Worm (Caenorhabditis elegans) whole organism, L1 larva: ENCODE data around the gene tpi-1.
"Not testable (repeated sequence)": the region's sequence is repeated elsewhere in the genome, so short reads cannot be mapped to it uniquely, and the experiment has no call there.

Experiments
- ceh-8 ChIP-seq: fragments of 200-800 bp; sonication (Bioruptor generic); optimal IDR thresholded peaks from 2 replicates; lab custom pipeline; 2018; ENCODE audit warnings: mild to moderate bottlenecking, missing genetic modification characterization, moderate library complexity, missing compliant biosample characterization
- ceh-82 ChIP-seq, 3 experiments: fragments of 150-350 bp in 1 of 3; sonication (generic microtip) in 2 of 3; optimal IDR thresholded peaks; 2 replicates each; lab custom pipeline; 2014 to 2017; ENCODE audit warnings: missing biosample characterization in 3 of 3, missing genetic modification characterization in 3 of 3
- ces-1 ChIP-seq: fragments of 150-350 bp; optimal IDR thresholded peaks from 2 replicates; lab custom pipeline; 2014; ENCODE audit warnings: missing biosample characterization, missing genetic modification reagents, missing genetic modification characterization
- dpl-1 ChIP-seq, 3 experiments: fragments of 150-350 bp in 2 of 3; sonication (generic microtip) in 1 of 3; optimal IDR thresholded peaks; 2 replicates each; lab custom pipeline; 2014 to 2017; ENCODE audit warnings: missing biosample characterization in 3 of 3, missing genetic modification characterization in 3 of 3, missing genetic modification reagents in 3 of 3
- efl-1 ChIP-seq, 4 experiments: fragments of 150-350 bp; optimal IDR thresholded peaks in 3 of 4; peaks in 1 of 4; 1 replicate in 1 of 4; 2 replicates in 3 of 4; lab custom pipeline; 2014; ENCODE audit warnings: missing biosample characterization in 2 of 4, missing genetic modification characterization in 2 of 4, missing genetic modification reagents in 2 of 4
- elt-2 ChIP-seq: sonication (generic microtip); optimal IDR thresholded peaks from 2 replicates; lab custom pipeline; 2016; ENCODE audit warnings: missing genetic modification characterization, mild to moderate bottlenecking, inconsistent platforms, missing compliant biosample characterization, missing genetic modification reagents
- fkh-8 ChIP-seq: sonication (generic microtip); optimal IDR thresholded peaks from 2 replicates; lab custom pipeline; 2016; ENCODE audit warnings: mild to moderate bottlenecking, missing genetic modification characterization, missing compliant biosample characterization
- hpl-2 ChIP-seq: fragments of 150-350 bp; optimal IDR thresholded peaks from 2 replicates; lab custom pipeline; 2014; ENCODE audit warnings: missing biosample characterization, missing genetic modification reagents, missing genetic modification characterization
- isw-1 ChIP-seq: fragments of 200-800 bp; sonication (Bioruptor generic); IDR thresholded peaks from 2 replicates; pipeline ENCODE4 v1.3.6; 2022; ENCODE audit warnings: missing genetic modification characterization, missing compliant biosample characterization
- lin-14 ChIP-seq: fragments of 200-800 bp; sonication (Bioruptor generic); optimal IDR thresholded peaks from 2 replicates; lab custom pipeline; 2018; ENCODE audit warnings: mild to moderate bottlenecking, missing genetic modification characterization, moderate library complexity, missing compliant biosample characterization
- lin-35 ChIP-seq, 2 experiments: fragments of 150-350 bp; optimal IDR thresholded peaks; 2 replicates each; lab custom pipeline; 2014; ENCODE audit warnings: missing biosample characterization in 2 of 2, missing genetic modification characterization in 2 of 2, missing genetic modification reagents in 2 of 2
- lin-39 ChIP-seq: fragments of 150-350 bp; optimal IDR thresholded peaks from 2 replicates; lab custom pipeline; 2014; ENCODE audit warnings: missing biosample characterization, missing genetic modification reagents, missing genetic modification characterization
- mef-2 ChIP-seq: fragments of 150-350 bp; optimal IDR thresholded peaks from 2 replicates; lab custom pipeline; 2014; ENCODE audit warnings: missing biosample characterization, missing genetic modification characterization
- nhr-237 ChIP-seq: fragments of 150-350 bp; optimal IDR thresholded peaks from 2 replicates; lab custom pipeline; 2014; ENCODE audit warnings: missing biosample characterization, missing genetic modification characterization
- nhr-71 ChIP-seq: sonication (generic microtip); optimal IDR thresholded peaks from 2 replicates; lab custom pipeline; 2016; ENCODE audit warnings: mild to moderate bottlenecking, missing genetic modification characterization, moderate library complexity, missing compliant biosample characterization
- nhr-76 ChIP-seq: sonication (generic microtip); optimal IDR thresholded peaks from 2 replicates; lab custom pipeline; 2017; ENCODE audit warnings: missing biosample characterization, missing genetic modification characterization
- nhr-90 ChIP-seq: sonication (generic microtip); optimal IDR thresholded peaks from 2 replicates; lab custom pipeline; 2016; ENCODE audit warnings: mild to moderate bottlenecking, missing genetic modification characterization, missing compliant biosample characterization; ENCODE audit not compliant: poor library complexity
- pax-3 ChIP-seq: fragments of 200-800 bp; sonication (Bioruptor generic); optimal IDR thresholded peaks from 2 replicates; lab custom pipeline; 2018; ENCODE audit warnings: mild to moderate bottlenecking, missing genetic modification characterization, moderate library complexity, missing compliant biosample characterization
- pqm-1 ChIP-seq: sonication (generic microtip); optimal IDR thresholded peaks from 3 replicates; lab custom pipeline; 2017; ENCODE audit warnings: missing biosample characterization, missing genetic modification characterization
- sup-37 ChIP-seq: fragments of 200-800 bp; sonication (Bioruptor generic); optimal IDR thresholded peaks from 2 replicates; lab custom pipeline; 2018; ENCODE audit warnings: mild to moderate bottlenecking, missing genetic modification characterization, missing compliant biosample characterization
- unc-98 ChIP-seq: fragments of 200-800 bp; sonication (Bioruptor generic); IDR thresholded peaks from 2 replicates; pipeline ENCODE4 v1.3.6; 2022; ENCODE audit warnings: missing genetic modification characterization, missing compliant biosample characterization
- zag-1 ChIP-seq: fragments of 150-350 bp; optimal IDR thresholded peaks from 2 replicates; lab custom pipeline; 2014; ENCODE audit warnings: missing biosample characterization, missing genetic modification characterization
- ztf-11 ChIP-seq, 2 experiments: sonication (generic microtip); optimal IDR thresholded peaks; 2 replicates each; lab custom pipeline; 2016 to 2017; ENCODE audit warnings: missing genetic modification characterization in 2 of 2, missing biosample characterization in 1 of 2, missing compliant biosample characterization in 1 of 2
- ztf-4 ChIP-seq: fragments of 150-350 bp; optimal IDR thresholded peaks from 2 replicates; lab custom pipeline; 2014; ENCODE audit warnings: missing biosample characterization, missing genetic modification characterization

tpi-1 gene

ce11 chrII:12067451-12068076, 28.6 kb upstream of the tpi-1 start, which contains the start of gene Y17G7B.22:
Gene Y17G7B.22, plus strand, starts transcription at chrII:12068026.
- TF ChIP-seq unc-98 (GFP tag; lab: Robert Waterston, UW): no peak

ce11 chrII:12064680-12065135, 25.8 kb upstream of the tpi-1 start, which contains the start of gene arrd-8:
Gene arrd-8, plus strand, starts transcription at chrII:12065085.
- TF ChIP-seq efl-1 (optimal IDR thresholded peaks at IDR 0.05; lab: Kevin White, UChicago) (no peak), efl-1 (GFP tag; optimal IDR thresholded peaks at IDR 0.05 in 1 of 2; lab: Kevin White, UChicago) (peak in 1 of 2 experiments; percentile 62), ztf-4 (tag; lab: Kevin White, UChicago) (no peak), elt-2 (peak; percentile 19)

DNA sequence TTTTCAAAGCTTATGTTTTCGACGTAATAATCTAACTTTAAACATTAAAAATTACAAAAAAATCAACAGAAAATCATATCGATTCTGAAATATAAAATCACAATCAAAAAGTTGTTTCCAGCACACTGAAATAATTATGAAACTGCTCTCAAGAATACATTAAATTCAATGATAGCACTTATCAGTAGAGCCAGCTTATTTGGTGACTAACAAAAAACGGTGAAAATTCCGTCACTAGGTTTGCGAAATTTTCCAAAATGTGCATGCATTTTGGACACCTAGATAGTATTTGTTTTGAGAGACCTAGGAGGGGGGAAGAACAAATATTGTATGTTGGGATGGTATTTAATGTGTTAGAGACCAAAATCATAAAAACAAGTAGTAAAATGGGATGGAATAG, 24.1 kb upstream of the tpi-1 start:
- no peak for TF ChIP-seq sup-37 (GFP tag; lab: Kevin White, UChicago)
- TF ChIP-seq elt-2: peak; percentile 36
- peak in 1 of 2 experiments; percentile 6 for TF ChIP-seq lin-35 (GFP tag; optimal IDR thresholded peaks at IDR 0.05; lab: Kevin White, UChicago)
- TF ChIP-seq, all 84 proteins: peak for 2

DNA sequence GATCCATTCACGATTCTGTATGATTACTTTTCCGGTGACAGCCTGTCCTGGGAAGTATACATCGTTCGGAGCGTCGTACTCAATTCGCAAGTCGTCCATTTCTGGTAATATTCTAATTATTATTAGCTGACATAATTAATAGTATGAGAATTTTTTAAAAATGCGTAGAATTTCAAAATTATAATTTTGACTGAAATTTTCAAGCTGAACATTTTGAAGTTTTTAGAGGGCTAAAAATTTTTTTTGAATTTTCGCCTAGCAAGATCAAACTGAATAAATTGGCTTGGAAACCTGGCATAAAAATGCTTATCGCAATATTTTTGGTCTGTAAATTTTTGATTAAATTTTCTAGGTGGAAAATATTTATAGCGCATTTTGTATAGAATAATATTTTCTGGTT, 23.6 kb upstream of the tpi-1 start, which contains the start of gene arrd-7:
TSS of gene arrd-7 (minus strand) at position 101 of the 400 bp plus-strand sequence.
- TF ChIP-seq ztf-11 (tag; optimal IDR thresholded peaks at IDR 0.05; lab: Kevin White, UChicago) (no peak), nhr-90 (no peak), zag-1 (tag; lab: Kevin White, UChicago) (no peak), lin-39 (no peak), ces-1 (GFP tag; lab: Kevin White, UChicago) (no peak), pax-3 (no peak), ceh-82 (tag; optimal IDR thresholded peaks at IDR 0.05; lab: Kevin White, UChicago) (no peak), isw-1 (GFP tag; lab: Robert Waterston, UW) (no peak), lin-14 (no peak), fkh-8 (tag; lab: Kevin White, UChicago) (no peak), nhr-76 (tag; lab: Kevin White, UChicago) (no peak), ceh-8 (GFP tag; lab: Kevin White, UChicago) (no peak), mef-2 (no peak)

- TF ChIP-seq pqm-1: no peak
- TF ChIP-seq nhr-71 (tag; lab: Kevin White, UChicago): peak; percentile 16
- TF ChIP-seq efl-1 (optimal IDR thresholded peaks at IDR 0.05; lab: Kevin White, UChicago): no peak
- TF ChIP-seq efl-1 (GFP tag; optimal IDR thresholded peaks at IDR 0.05 in 1 of 2; lab: Kevin White, UChicago): peak in 1 of 2 experiments; percentile 81
Measured at ce11 chrII:12059872-12060271, 20.9 kb upstream of the tpi-1 start.

DNA sequence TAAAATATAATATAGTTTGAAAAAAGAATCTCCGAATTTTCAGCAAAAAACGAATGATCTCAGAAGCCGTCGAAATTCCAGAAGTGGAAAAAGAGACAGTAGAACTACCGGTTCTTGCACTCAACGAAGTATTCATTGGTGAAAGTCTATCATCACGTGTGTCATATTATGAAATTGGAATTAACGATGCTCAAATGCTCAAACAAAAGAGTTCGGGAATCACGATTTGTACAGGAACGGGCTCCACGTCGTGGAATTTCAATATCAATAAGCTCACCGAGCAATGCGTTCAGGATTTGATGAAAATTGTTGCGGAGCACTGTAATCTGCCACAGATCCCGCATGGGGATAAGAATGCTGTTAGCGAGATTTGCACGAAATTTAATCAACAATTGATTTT, 19.4 kb upstream of the tpi-1 start:
- peak; percentile 20 for TF ChIP-seq hpl-2 (GFP tag; lab: Kevin White, UChicago)
- TF ChIP-seq nhr-237 (tag; lab: Kevin White, UChicago): no peak
- peak; percentile 8 for TF ChIP-seq nhr-90

DNA sequence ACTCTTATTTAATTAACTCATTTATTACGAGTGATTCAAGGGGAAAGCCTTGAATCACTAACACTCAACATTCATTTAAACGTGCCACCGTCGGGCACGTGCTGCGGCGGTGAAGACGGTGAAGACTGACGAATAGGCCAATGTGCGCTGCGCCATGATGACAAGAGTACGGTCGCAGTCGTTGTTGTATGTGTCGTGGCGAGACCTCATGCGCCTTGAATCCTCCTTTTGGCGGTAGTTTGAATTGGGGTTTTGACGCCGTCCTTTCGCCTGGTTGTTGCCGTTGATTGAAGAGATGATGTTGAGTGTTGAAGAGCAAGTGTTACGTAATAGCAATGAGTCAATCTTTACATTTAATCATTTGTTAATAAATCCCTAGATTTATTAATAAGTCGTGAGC, 17.9 kb upstream of the tpi-1 start:
- peak in 1 of 2 experiments; percentile 27 for TF ChIP-seq lin-35 (GFP tag; optimal IDR thresholded peaks at IDR 0.05; lab: Kevin White, UChicago)
- not testable (repeated sequence) for TF ChIP-seq efl-1 (optimal IDR thresholded peaks at IDR 0.05; lab: Kevin White, UChicago)
- TF ChIP-seq efl-1 (GFP tag; optimal IDR thresholded peaks at IDR 0.05 in 1 of 2; lab: Kevin White, UChicago): peak; percentile 13 to 94
- TF ChIP-seq dpl-1 (GFP tag; optimal IDR thresholded peaks at IDR 0.05; lab: Kevin White, UChicago): peak in 2 of 3 experiments; percentile 3 to 4
- TF ChIP-seq, all 84 proteins: peak for 3; not testable (repeated sequence) for 81
